Worm (Caenorhabditis elegans) whole organism, young adult: ENCODE measurements around the gene Y53F4B.21.
"Not testable (repeated sequence)": the region's sequence is repeated elsewhere in the genome, so short reads cannot be mapped to it uniquely, and the experiment has no call there.

Source experiments
- B0035.1 ChIP-seq: sonication (generic microtip); optimal IDR thresholded peaks from 2 replicates; lab custom pipeline; 2016; ENCODE audit warnings: missing genetic modification characterization, mild to moderate bottlenecking, missing compliant biosample characterization, missing genotype, missing genetic modification reagents
- B0261.1 ChIP-seq: sonication (generic microtip); optimal IDR thresholded peaks from 2 replicates; lab custom pipeline; 2016; ENCODE audit warnings: mild to moderate bottlenecking, missing genetic modification characterization, moderate library complexity, missing compliant biosample characterization
- C06A6.2 ChIP-seq: fragments of 200-800 bp; sonication (Bioruptor generic); conservative IDR thresholded peaks from 2 replicates; pipeline ENCODE4 v1.3.6; 2022; ENCODE audit warnings: missing genetic modification characterization, missing compliant biosample characterization
- F37B4.10 ChIP-seq: fragments of 200-800 bp; sonication (Bioruptor generic); IDR thresholded peaks from 2 replicates; pipeline ENCODE4 v1.3.6; 2022; ENCODE audit warnings: missing genetic modification characterization, missing compliant biosample characterization
- K11D2.4 ChIP-seq: fragments of 200-800 bp; sonication (Bioruptor generic); IDR thresholded peaks from 2 replicates; pipeline ENCODE4 v1.3.6; 2022; ENCODE audit warnings: missing genetic modification reagents, missing genetic modification characterization, missing compliant biosample characterization
- K12H6.12 ChIP-seq: fragments of 200-800 bp; sonication (Bioruptor generic); optimal IDR thresholded peaks from 2 replicates; lab custom pipeline; 2018; ENCODE audit warnings: mild to moderate bottlenecking, missing genetic modification characterization, missing compliant biosample characterization
- atf-7 ChIP-seq: sonication (generic microtip); optimal IDR thresholded peaks from 2 replicates; lab custom pipeline; 2017; ENCODE audit warnings: mild to moderate bottlenecking, missing genetic modification characterization, missing compliant biosample characterization
- attf-3 ChIP-seq: fragments of 200-800 bp; sonication (Bioruptor generic); conservative IDR thresholded peaks from 2 replicates; pipeline ENCODE4 v1.3.6; 2022; ENCODE audit warnings: missing genetic modification reagents, missing genetic modification characterization, missing compliant biosample characterization
- ccch-3 ChIP-seq: fragments of 200-800 bp; sonication (Bioruptor generic); optimal IDR thresholded peaks from 2 replicates; lab custom pipeline; 2018; ENCODE audit warnings: mild to moderate bottlenecking, missing genetic modification characterization, missing compliant biosample characterization
- cebp-1 ChIP-seq, 2 experiments: fragments of 200-800 bp in 1 of 2; sonication (Bioruptor generic) in 1 of 2; sonication (generic microtip) in 1 of 2; IDR thresholded peaks in 1 of 2; optimal IDR thresholded peaks in 1 of 2; 2 replicates each; pipeline versions ENCODE4 v1.3.6 to Lab custom; 2017 to 2022; ENCODE audit warnings: missing compliant biosample characterization in 2 of 2, missing genetic modification characterization in 2 of 2, mild to moderate bottlenecking in 1 of 2, missing genetic modification reagents in 1 of 2, moderate library complexity in 1 of 2
- ceh-100 ChIP-seq: fragments of 200-800 bp; sonication (Bioruptor generic); IDR thresholded peaks from 2 replicates; pipeline ENCODE4 v1.3.6; 2022; ENCODE audit warnings: missing genetic modification reagents, missing genetic modification characterization, missing compliant biosample characterization
- ceh-27 ChIP-seq: fragments of 200-800 bp; sonication (Bioruptor generic); optimal IDR thresholded peaks from 2 replicates; lab custom pipeline; 2018; ENCODE audit warnings: mild to moderate bottlenecking, missing genetic modification characterization, moderate library complexity, missing compliant biosample characterization
- dox-1 ChIP-seq: fragments of 200-800 bp; sonication (Bioruptor generic); IDR thresholded peaks from 2 replicates; pipeline ENCODE4 v1.3.6; 2022; ENCODE audit warnings: missing genetic modification reagents, missing genetic modification characterization, missing compliant biosample characterization
- egrh-3 ChIP-seq: fragments of 200-800 bp; sonication (Bioruptor generic); IDR thresholded peaks from 2 replicates; pipeline ENCODE4 v1.3.6; 2022; ENCODE audit warnings: missing genetic modification reagents, missing genetic modification characterization, missing compliant biosample characterization
- ekl-4 ChIP-seq: fragments of 200-800 bp; sonication (Bioruptor generic); IDR thresholded peaks from 2 replicates; pipeline ENCODE4 v1.3.6; 2022; ENCODE audit warnings: missing genetic modification reagents, missing genetic modification characterization, missing compliant biosample characterization
- ets-4 ChIP-seq: fragments of 200-800 bp; sonication (Bioruptor generic); optimal IDR thresholded peaks from 2 replicates; lab custom pipeline; 2018; ENCODE audit warnings: mild to moderate bottlenecking, missing genetic modification characterization, missing compliant biosample characterization
- hmg-1.2 ChIP-seq: fragments of 200-800 bp; sonication (Bioruptor generic); IDR thresholded peaks from 2 replicates; pipeline ENCODE4 v1.3.6; 2022; ENCODE audit warnings: missing genetic modification reagents, missing genetic modification characterization, missing compliant biosample characterization
- hmg-20 ChIP-seq: fragments of 200-800 bp; sonication (Bioruptor generic); IDR thresholded peaks from 2 replicates; pipeline ENCODE4 v1.3.6; 2022; ENCODE audit warnings: missing genetic modification reagents, missing genetic modification characterization, missing compliant biosample characterization
- let-526 ChIP-seq: fragments of 200-800 bp; sonication (Bioruptor generic); IDR thresholded peaks from 2 replicates; pipeline ENCODE4 v1.3.6; 2022; ENCODE audit warnings: missing genetic modification reagents, missing genetic modification characterization, missing compliant biosample characterization
- lin-26 ChIP-seq: fragments of 200-800 bp; sonication (Bioruptor generic); IDR thresholded peaks from 2 replicates; pipeline ENCODE4 v1.3.6; 2022; ENCODE audit warnings: missing genetic modification reagents, missing genetic modification characterization, missing compliant biosample characterization
- lir-1 ChIP-seq: fragments of 200-800 bp; sonication (Bioruptor generic); conservative IDR thresholded peaks from 2 replicates; pipeline ENCODE4 v1.3.6; 2022; ENCODE audit warnings: missing genetic modification reagents, missing genetic modification characterization, missing compliant biosample characterization
- madf-8 ChIP-seq: fragments of 200-800 bp; sonication (Bioruptor generic); conservative IDR thresholded peaks from 2 replicates; pipeline ENCODE4 v1.3.6; 2022; ENCODE audit warnings: missing genetic modification reagents, missing genetic modification characterization, missing compliant biosample characterization
- mcd-1 ChIP-seq: fragments of 200-800 bp; sonication (Bioruptor generic); IDR thresholded peaks from 2 replicates; pipeline ENCODE4 v1.3.6; 2022; ENCODE audit warnings: missing genetic modification reagents, missing genetic modification characterization, missing compliant biosample characterization
- mxl-1 ChIP-seq: sonication (generic microtip); optimal IDR thresholded peaks from 2 replicates; lab custom pipeline; 2016; ENCODE audit warnings: missing genetic modification characterization, missing compliant biosample characterization
- nfyb-1 ChIP-seq: fragments of 200-800 bp; sonication (Bioruptor generic); IDR thresholded peaks from 2 replicates; pipeline ENCODE4 v1.3.6; 2022; ENCODE audit warnings: missing genetic modification reagents, missing genetic modification characterization, missing compliant biosample characterization
- nhr-179 ChIP-seq: sonication (generic microtip); optimal IDR thresholded peaks from 2 replicates; lab custom pipeline; 2016; ENCODE audit warnings: mild to moderate bottlenecking, missing genetic modification characterization, missing compliant biosample characterization
- nhr-80 ChIP-seq: sonication (generic microtip); optimal IDR thresholded peaks from 2 replicates; lab custom pipeline; 2016; ENCODE audit warnings: missing genetic modification characterization, missing compliant biosample characterization
- nhr-90 ChIP-seq: sonication (generic microtip); optimal IDR thresholded peaks from 2 replicates; lab custom pipeline; 2016; ENCODE audit warnings: missing genotype, mild to moderate bottlenecking, missing genetic modification characterization, missing compliant biosample characterization
- pbrm-1 ChIP-seq: fragments of 200-800 bp; sonication (Bioruptor generic); IDR thresholded peaks from 2 replicates; pipeline ENCODE4 v1.3.6; 2022; ENCODE audit warnings: missing genetic modification reagents, missing genetic modification characterization, missing compliant biosample characterization
- rcor-1 ChIP-seq: fragments of 200-800 bp; sonication (Bioruptor generic); IDR thresholded peaks from 2 replicates; pipeline ENCODE4 v1.3.6; 2022; ENCODE audit warnings: missing genetic modification reagents, missing genetic modification characterization, missing compliant biosample characterization
- snpc-4 ChIP-seq, 5 experiments: fragments of 150-350 bp in 1 of 5; sonication (generic microtip) in 4 of 5; optimal IDR thresholded peaks; 2 replicates each; lab custom pipeline; 2014 to 2018; ENCODE audit warnings: missing genetic modification characterization in 5 of 5, missing biosample characterization in 3 of 5, antibody characterized with exemption in 2 of 5, mild to moderate bottlenecking in 2 of 5, missing compliant biosample characterization in 2 of 5, missing genotype in 2 of 5, moderate library complexity in 2 of 5, missing genetic modification reagents in 1 of 5
- sptf-2 ChIP-seq: fragments of 200-800 bp; sonication (Bioruptor generic); optimal IDR thresholded peaks from 2 replicates; lab custom pipeline; 2018; ENCODE audit warnings: mild to moderate bottlenecking, missing genetic modification characterization, missing compliant biosample characterization
- zfh-2 ChIP-seq: fragments of 200-800 bp; sonication (Bioruptor generic); conservative IDR thresholded peaks from 2 replicates; pipeline ENCODE4 v1.3.6; 2022; ENCODE audit warnings: missing genetic modification reagents, missing genetic modification characterization, missing compliant biosample characterization
- ztf-22 ChIP-seq: fragments of 200-800 bp; sonication (Bioruptor generic); optimal IDR thresholded peaks from 2 replicates; lab custom pipeline; 2018; ENCODE audit warnings: mild to moderate bottlenecking, missing genetic modification characterization, moderate library complexity, missing compliant biosample characterization
- ztf-25 ChIP-seq: fragments of 200-800 bp; sonication (Bioruptor generic); IDR thresholded peaks from 2 replicates; pipeline ENCODE4 v1.3.6; 2022; ENCODE audit warnings: missing genetic modification reagents, missing genetic modification characterization, missing compliant biosample characterization
- ztf-3 ChIP-seq: fragments of 200-800 bp; sonication (Bioruptor generic); optimal IDR thresholded peaks from 2 replicates; lab custom pipeline; 2018; ENCODE audit warnings: mild to moderate bottlenecking, missing genetic modification characterization, missing compliant biosample characterization

Gene Y53F4B.21

DNA sequence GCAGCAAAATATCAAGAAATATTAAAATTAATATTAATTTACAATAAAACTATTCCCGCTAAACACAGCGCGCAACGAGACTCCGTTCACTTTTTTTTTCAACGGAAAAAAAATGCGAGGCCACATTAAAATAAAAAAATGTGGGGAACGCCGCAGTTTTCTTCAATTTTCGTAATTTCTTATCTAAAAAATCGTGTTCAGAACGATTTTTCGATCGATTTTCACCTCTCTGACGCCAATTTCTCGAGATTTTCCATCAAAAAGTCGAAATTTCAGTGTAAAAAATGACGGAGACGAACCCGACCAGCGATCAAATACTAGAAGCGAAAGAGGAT is at the start of gene Y53F4B.21:
Gene Y53F4B.21, plus strand, starts transcription at position 285 of the 335 bp plus-strand sequence.
- TF ChIP-seq attf-3 (GFP tag; lab: Robert Waterston, UW) (peak; percentile 84), mxl-1 (no peak)

DNA sequence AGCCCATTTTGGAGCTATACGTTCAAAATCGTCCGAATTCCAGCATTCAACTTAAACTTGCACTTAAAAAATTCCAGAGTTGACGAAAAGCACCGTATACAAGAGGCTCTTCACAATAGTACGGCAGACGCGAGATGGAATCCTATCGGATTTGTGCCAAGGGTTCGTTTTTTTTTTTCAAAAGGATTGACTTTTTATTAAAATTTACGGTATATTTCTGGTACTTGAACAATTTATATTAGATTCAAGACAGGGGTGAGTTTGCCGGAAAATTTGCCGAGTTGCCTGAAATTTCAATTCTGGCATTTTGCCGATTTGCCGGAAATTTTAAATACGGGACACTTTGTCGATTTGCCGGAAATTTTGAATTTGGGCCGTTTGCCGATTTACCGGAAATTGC is 47.7 kb upstream of the Y53F4B.21 start:
- no peak for TF ChIP-seq B0261.1 (tag; lab: Kevin White, UChicago)
- TF ChIP-seq mcd-1 = no peak
- peak; percentile 65; the same call in 1 of the 2 replicates for TF ChIP-seq F37B4.10 (GFP tag; lab: Robert Waterston, UW)

DNA sequence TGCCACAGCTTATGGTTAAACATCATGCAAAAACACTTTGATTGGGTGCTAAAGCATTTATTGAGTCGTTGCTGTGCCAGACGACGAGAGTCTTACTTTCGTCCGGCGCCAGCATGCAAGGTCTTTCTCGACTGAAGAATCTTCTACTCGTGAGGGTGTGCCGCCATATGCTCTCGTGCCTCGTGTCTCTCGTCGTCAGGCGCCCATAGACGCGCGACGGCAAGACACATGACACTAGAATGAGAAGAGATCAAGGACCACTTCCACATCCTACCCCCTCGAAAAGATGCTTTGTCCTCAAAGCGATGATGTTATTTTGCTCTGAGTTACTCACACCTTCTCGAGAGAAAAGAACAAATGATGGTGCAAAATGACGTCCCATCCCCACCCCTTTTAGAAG is 47.2 kb upstream of the Y53F4B.21 start:
- TF ChIP-seq K11D2.4 (GFP tag; lab: Robert Waterston, UW) (peak; percentile 55), ceh-27 (GFP tag; lab: Kevin White, UChicago) (peak; percentile 44), hmg-20 (GFP tag; lab: Robert Waterston, UW) (0 out of 2 replicates have a peak, but pooled peaks have one; percentile 38), pbrm-1 (peak; percentile 66; the same call in 1 of the 2 replicates), snpc-4 (tag; optimal IDR thresholded peaks at IDR 0.05; lab: Kevin White, UChicago) (peak in 1 of 4 experiments; percentile 17), let-526 (GFP tag; lab: Robert Waterston, UW) (peak; percentile 56; the same call in 1 of the 2 replicates), ekl-4 (0 out of 2 replicates have a peak, but pooled peaks have one; percentile 35), rcor-1 (GFP tag; lab: Robert Waterston, UW) (peak; percentile 58; the same call in 1 of the 2 replicates), zfh-2 (GFP tag; lab: Robert Waterston, UW) (peak; percentile 62), mcd-1 (peak; percentile 54), nfyb-1 (GFP tag; lab: Robert Waterston, UW) (peak; percentile 89), hmg-1.2 (peak; percentile 47), attf-3 (GFP tag; lab: Robert Waterston, UW) (0 out of 2 replicates have a peak, but pooled peaks have one; percentile 14), cebp-1 (tag; optimal IDR thresholded peaks at IDR 0.05; lab: Kevin White, UChicago) (peak; percentile 35), lin-26 (GFP tag; lab: Robert Waterston, UW) (peak; percentile 48; the same call in 1 of the 2 replicates)
- TF ChIP-seq snpc-4 (GFP tag; optimal IDR thresholded peaks at IDR 0.05; lab: Kevin White, UChicago); cebp-1 (GFP tag; IDR thresholded peaks at IDR 0.05; lab: Robert Waterston, UW): not testable (repeated sequence)
- TF ChIP-seq, all 124 proteins: peak for 15; not testable (repeated sequence) for 109

DNA sequence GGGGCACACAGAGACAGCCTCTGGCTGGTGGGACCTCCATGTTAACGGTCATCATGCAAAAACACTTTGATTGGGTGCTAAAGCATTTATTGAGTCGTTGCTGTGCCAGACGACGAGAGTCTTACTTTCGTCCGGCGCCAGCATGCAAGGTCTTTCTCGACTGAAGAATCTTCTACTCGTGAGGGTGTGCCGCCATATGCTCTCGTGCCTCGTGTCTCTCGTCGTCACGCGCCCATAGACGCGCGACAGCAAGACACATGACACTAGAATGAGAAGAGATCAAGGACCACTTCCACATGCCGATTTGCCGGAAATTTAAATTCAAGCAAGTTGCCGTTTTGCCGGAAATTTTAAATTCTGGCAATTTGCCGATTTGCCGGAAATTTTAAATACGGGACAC is 46.1 kb upstream of the Y53F4B.21 start:
- TF ChIP-seq ekl-4 (peak; percentile 38; the same call in 1 of the 2 replicates), K12H6.12 (peak; percentile 38), mcd-1 (peak; percentile 59), cebp-1 (tag; optimal IDR thresholded peaks at IDR 0.05; lab: Kevin White, UChicago) (peak; percentile 34), ceh-100 (GFP tag; lab: Robert Waterston, UW) (peak; percentile 18; the same call in 1 of the 2 replicates), nfyb-1 (GFP tag; lab: Robert Waterston, UW) (peak; percentile 56; the same call in 1 of the 2 replicates), C06A6.2 (GFP tag; lab: Robert Waterston, UW) (0 out of 2 replicates have a peak, but pooled peaks have one; percentile 52), dox-1 (GFP tag; lab: Robert Waterston, UW) (peak; percentile 17; the same call in 1 of the 2 replicates), snpc-4 (tag; optimal IDR thresholded peaks at IDR 0.05; lab: Kevin White, UChicago) (peak in 1 of 4 experiments; percentile 24)
- not testable (repeated sequence) for TF ChIP-seq cebp-1 (GFP tag; IDR thresholded peaks at IDR 0.05; lab: Robert Waterston, UW); snpc-4 (GFP tag; optimal IDR thresholded peaks at IDR 0.05; lab: Kevin White, UChicago)

DNA sequence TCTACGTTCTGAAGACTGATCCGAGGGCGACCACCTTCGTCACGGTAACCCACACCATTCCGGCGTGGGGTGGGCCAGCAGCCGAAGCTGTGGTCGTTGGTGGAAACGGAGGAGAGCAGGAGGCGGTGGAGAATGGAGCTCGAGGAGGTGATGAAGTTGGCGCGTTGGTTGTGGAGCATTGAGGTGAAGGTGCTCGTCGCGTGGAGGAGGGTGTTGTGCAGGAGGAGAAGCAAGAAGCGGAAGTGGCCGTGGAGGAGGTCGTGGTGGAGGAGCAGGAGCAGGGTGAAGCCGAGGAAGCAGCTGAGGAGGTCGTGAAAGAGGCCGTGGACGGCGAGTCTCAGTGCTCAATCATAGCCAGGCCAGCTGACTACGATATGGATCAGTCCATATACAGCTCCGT is 31.7 kb upstream of the Y53F4B.21 start, which contains the start of gene Y53F4B.17:
Gene Y53F4B.17, plus strand, starts transcription at position 375 of the 400 bp plus-strand sequence.
- TF ChIP-seq ets-4 (GFP tag; lab: Kevin White, UChicago) = peak; percentile 26
- TF ChIP-seq zfh-2 (GFP tag; lab: Robert Waterston, UW) = peak; percentile 94
- no peak for TF ChIP-seq madf-8
- peak; percentile 89 for TF ChIP-seq egrh-3 (GFP tag; lab: Robert Waterston, UW)
- TF ChIP-seq, all 124 proteins: peak for 3

DNA sequence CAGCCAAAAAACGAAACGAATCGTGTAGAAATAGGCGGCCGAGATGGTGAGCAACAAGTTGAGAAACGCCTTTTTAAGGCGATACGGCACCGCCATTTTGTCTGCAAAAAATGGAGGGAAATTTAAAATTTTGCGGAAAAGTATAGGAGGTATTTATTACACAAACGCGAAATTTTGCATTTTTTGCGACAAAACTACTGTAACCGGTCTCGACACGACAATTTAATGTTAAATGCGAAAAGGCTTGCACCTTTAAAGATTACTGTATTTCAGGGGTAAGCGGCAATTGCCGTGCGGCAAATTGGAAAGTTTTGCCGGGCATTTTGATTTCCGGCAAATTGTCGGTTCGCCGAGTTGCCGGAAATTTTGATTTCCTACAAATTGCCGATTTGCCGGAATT is 18.4 kb upstream of the Y53F4B.21 start, which contains the start of gene Y53F4B.18:
Gene Y53F4B.18, minus strand, starts transcription at position 101 of the 400 bp plus-strand sequence.
- no peak for TF ChIP-seq sptf-2 (GFP tag; lab: Kevin White, UChicago)
- no peak for TF ChIP-seq lir-1 (GFP tag; lab: Robert Waterston, UW)
- no peak for TF ChIP-seq ztf-3 (GFP tag; lab: Kevin White, UChicago)
- TF ChIP-seq egrh-3 (GFP tag; lab: Robert Waterston, UW) = no peak
- no peak for TF ChIP-seq ztf-22 (GFP tag; lab: Kevin White, UChicago)
- TF ChIP-seq B0035.1 (tag; lab: Kevin White, UChicago) = no peak
- TF ChIP-seq mxl-1 = no peak
- no peak for TF ChIP-seq atf-7 (tag; lab: Kevin White, UChicago)
- TF ChIP-seq nhr-90 = no peak
- TF ChIP-seq nhr-80 (tag; lab: Kevin White, UChicago) = no peak
- no peak for TF ChIP-seq B0261.1 (tag; lab: Kevin White, UChicago)
- TF ChIP-seq ccch-3 = no peak
- TF ChIP-seq ztf-25 = no peak
- no peak for TF ChIP-seq nhr-179
- no peak for TF ChIP-seq ets-4 (GFP tag; lab: Kevin White, UChicago)
